Worm (Caenorhabditis elegans): ENCODE measurements around the gene W02F12.4.

DNA sequence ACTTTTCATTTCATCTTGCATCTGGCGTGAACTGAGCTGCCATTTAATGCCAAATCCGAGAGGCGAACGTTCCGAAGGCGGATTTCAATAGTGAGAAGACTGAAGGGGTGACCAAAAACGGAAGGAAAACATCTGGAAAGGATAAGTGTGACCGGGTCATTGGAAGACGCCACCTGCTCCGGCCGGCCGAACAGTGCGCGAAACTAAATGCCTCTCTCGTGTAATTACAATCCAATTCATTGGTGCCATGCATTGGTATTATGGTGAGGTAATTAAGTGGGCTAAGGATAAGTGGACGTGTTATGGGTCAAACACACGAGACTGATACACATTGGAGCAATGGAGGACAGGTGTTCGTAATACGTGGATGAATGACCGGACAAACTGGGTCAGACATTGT is 22.2 kb downstream of the W02F12.4 start:
- no peak for TF ChIP-seq nhr-237 (tag; optimal IDR thresholded peaks at IDR 0.05)
- no peak for TF ChIP-seq ceh-62 (tag; optimal IDR thresholded peaks at IDR 0.05)
- TF ChIP-seq lin-13 (GFP tag; optimal IDR thresholded peaks at IDR 0.05) = no peak
- TF ChIP-seq Y5F2A.4 (GFP tag; optimal IDR thresholded peaks at IDR 0.05) = no peak
- TF ChIP-seq dpl-1 (GFP tag; optimal IDR thresholded peaks at IDR 0.05) = no peak
- TF ChIP-seq mep-1 (tag; optimal IDR thresholded peaks at IDR 0.05) = no peak
- no peak for TF ChIP-seq lin-15B (tag; optimal IDR thresholded peaks at IDR 0.05)
- no peak for TF ChIP-seq unc-130 (GFP tag; optimal IDR thresholded peaks at IDR 0.05)
- TF ChIP-seq ztf-11 (tag; optimal IDR thresholded peaks at IDR 0.05) = no peak

Data from whole organism, L4 larva.